Worm (Caenorhabditis elegans) whole organism, late embryonic: ENCODE results near the gene F49H12.3.

Experiments used
- ama-1 ChIP-seq: fragments of 150-350 bp; optimal IDR thresholded peaks from 2 replicates; lab custom pipeline; 2014
- nhr-11 ChIP-seq: fragments of 150-350 bp; optimal IDR thresholded peaks from 2 replicates; lab custom pipeline; 2014; ENCODE audit warnings: missing biosample characterization, missing genetic modification characterization
- odd-2 ChIP-seq: sonication (generic microtip); optimal IDR thresholded peaks from 2 replicates; lab custom pipeline; 2017; ENCODE audit warnings: antibody characterized with exemption, mild to moderate bottlenecking, missing genetic modification characterization, missing compliant biosample characterization
- syd-9 ChIP-seq: sonication (generic microtip); optimal IDR thresholded peaks from 2 replicates; lab custom pipeline; 2016; ENCODE audit warnings: mild to moderate bottlenecking, missing genetic modification characterization, moderate library complexity, missing compliant biosample characterization
- unc-55 ChIP-seq: sonication (generic microtip); optimal IDR thresholded peaks from 2 replicates; lab custom pipeline; 2017; ENCODE audit warnings: missing biosample characterization, missing genetic modification reagents, missing genetic modification characterization
- unc-86 ChIP-seq: sonication (generic microtip); optimal IDR thresholded peaks from 2 replicates; lab custom pipeline; 2016; ENCODE audit warnings: missing genetic modification characterization, missing compliant biosample characterization

ce11 chrX:2035172-2035571 lies 49.0 kb upstream of the F49H12.3 start, which contains the start of gene ergi-1:
- TF ChIP-seq ama-1 (lab: Kevin White, UChicago) (no peak), unc-55 (GFP tag; lab: Kevin White, UChicago) (no peak), nhr-11 (tag; lab: Kevin White, UChicago) (no peak), unc-86 (tag; lab: Kevin White, UChicago) (no peak), odd-2 (no peak), syd-9 (tag; lab: Kevin White, UChicago) (no peak)
